Fruit fly (Drosophila melanogaster): Measurements from ENCODE around the gene CG6845.

The CG6845 gene

DNA sequence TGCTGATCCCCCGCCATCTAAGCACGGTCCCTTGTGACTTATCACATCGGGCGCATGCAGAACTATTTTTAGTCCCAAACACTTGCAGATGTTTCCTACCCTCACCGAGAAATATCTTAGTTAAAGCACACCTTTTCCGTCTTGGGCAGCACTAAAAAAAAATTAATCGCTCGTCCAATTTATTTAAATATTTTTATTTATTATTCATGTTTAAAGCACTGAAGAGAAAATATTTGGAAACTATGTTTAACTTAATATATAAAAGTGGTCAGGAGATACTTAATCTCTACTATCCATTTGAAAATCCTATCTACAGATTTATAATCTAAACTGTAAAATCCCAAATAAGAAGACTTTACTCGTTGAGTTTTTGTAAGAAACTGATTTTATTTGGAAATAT, 36.3 kb upstream of the CG6845 start (continued):
- no peak for TF ChIP-seq H15 (GFP tag; IDR thresholded peaks at IDR 0.05)
- no peak for TF ChIP-seq Spps (tag; optimal IDR thresholded peaks at IDR 0.05)
- no peak for TF ChIP-seq CG12659 (GFP tag; optimal IDR thresholded peaks at IDR 0.05)
- no peak for TF ChIP-seq HLHmδ (GFP tag; optimal IDR thresholded peaks at IDR 0.05)
- TF ChIP-seq CG2120 (GFP tag; optimal IDR thresholded peaks at IDR 0.05), result no peak

- TF ChIP-seq CG12744 (GFP tag; optimal IDR thresholded peaks at IDR 0.05) (no peak), CG18476 (GFP tag; optimal IDR thresholded peaks at IDR 0.05) (no peak), pzg (GFP tag; optimal IDR thresholded peaks at IDR 0.05) (no peak), dati (GFP tag; IDR thresholded peaks at IDR 0.05) (no peak), chinmo (GFP tag; IDR thresholded peaks at IDR 0.05; ENCODE audit: partially characterized antibody) (0 out of 4 replicates have a peak, but pooled peaks have one; percentile 47), Oaz (GFP tag; IDR thresholded peaks at IDR 0.05) (no peak), seq (GFP tag; IDR thresholded peaks at IDR 0.05) (no peak), CG14050 (GFP tag; IDR thresholded peaks at IDR 0.05) (no peak), Dref (GFP tag; IDR thresholded peaks at IDR 0.05) (no peak), ham (GFP tag; IDR thresholded peaks at IDR 0.05) (no peak), dysf (GFP tag; IDR thresholded peaks at IDR 0.05) (0 out of 3 replicates have a peak, but pooled peaks have one; percentile 18), CG11456 (GFP tag; IDR thresholded peaks at IDR 0.05) (no peak), hb (GFP tag; IDR thresholded peaks at IDR 0.05; ENCODE audit: partially characterized antibody) (no peak), Hr51 (GFP tag; optimal IDR thresholded peaks at IDR 0.05) (no peak), CG8290 (GFP tag; optimal IDR thresholded peaks at IDR 0.05) (no peak), CG8290 (tag; optimal IDR thresholded peaks at IDR 0.05) (no peak), CG14014 (GFP tag; IDR thresholded peaks at IDR 0.05) (no peak), CG3163 (GFP tag; optimal IDR thresholded peaks at IDR 0.05) (no peak), CG4424 (GFP tag; optimal IDR thresholded peaks at IDR 0.05) (no peak), dmrt11E (tag; optimal IDR thresholded peaks at IDR 0.05) (no peak), CG11085 (GFP tag; IDR thresholded peaks at IDR 0.05) (no peak), lab (GFP tag; optimal IDR thresholded peaks at IDR 0.05) (no peak), Asciz (GFP tag; optimal IDR thresholded peaks at IDR 0.05) (no peak), mirr (GFP tag; optimal IDR thresholded peaks at IDR 0.05) (no peak), CG12769 (tag; optimal IDR thresholded peaks at IDR 0.05) (peak; percentile 89), sd (tag; optimal IDR thresholded peaks at IDR 0.05) (peak; percentile 32), CG10565 (GFP tag; optimal IDR thresholded peaks at IDR 0.05) (no peak), klu (GFP tag; IDR thresholded peaks at IDR 0.05) (no peak), tna (GFP tag; IDR thresholded peaks at IDR 0.05; ENCODE audit: partially characterized antibody) (no peak), pfk (GFP tag; optimal IDR thresholded peaks at IDR 0.05) (peak; percentile 4), sens (GFP tag) (peak; percentile 29), Dip2 (GFP tag; IDR thresholded peaks at IDR 0.05) (no peak), CG13624 (GFP tag; optimal IDR thresholded peaks at IDR 0.05) (peak; percentile 7), ci (GFP tag; IDR thresholded peaks at IDR 0.05) (0 out of 3 replicates have a peak, but pooled peaks have one; percentile 11), sr (GFP tag; IDR thresholded peaks at IDR 0.05) (peak; percentile 11; the same call in 1 of the 3 replicates), vvl (GFP tag; IDR thresholded peaks at IDR 0.05) (0 out of 2 replicates have a peak, but pooled peaks have one; percentile 12), fu2 (GFP tag; optimal IDR thresholded peaks at IDR 0.05) (no peak), yki (optimal IDR thresholded peaks at IDR 0.05) (no peak), toy (GFP tag; IDR thresholded peaks at IDR 0.05) (no peak), Med (GFP tag) (peak; percentile 70), CG4730 (GFP tag; IDR thresholded peaks at IDR 0.05) (no peak), so (GFP tag; IDR thresholded peaks at IDR 0.05) (no peak), sima (GFP tag; optimal IDR thresholded peaks at IDR 0.05) (no peak), MBD-R2 (GFP tag; IDR thresholded peaks at IDR 0.05) (no peak), Fer1 (GFP tag; optimal IDR thresholded peaks at IDR 0.05) (no peak), tx (GFP tag; optimal IDR thresholded peaks at IDR 0.05) (no peak), Rx (GFP tag; IDR thresholded peaks at IDR 0.05) (no peak)
Observed at dm6 chr3L:119390-119789, 26.8 kb upstream of the CG6845 start.

All from whole organism, embryonic.